Fruit fly (Drosophila melanogaster) whole organism, embryonic: ENCODE data around the gene CG32440.
A peak's percentile ranks its signal among the peaks of the same experiment; 100 is the strongest.

ENCODE experiments used
- BEAF-32 ChIP-seq: fragments of 200-800 bp; sonication (Bioruptor generic); optimal IDR thresholded peaks from 3 replicates; lab custom pipeline; 2017; ENCODE audit warnings: missing biosample characterization, missing genetic modification characterization, mild to moderate bottlenecking, moderate library complexity, missing genetic modification reagents
- CG10147 ChIP-seq: fragments of 200-800 bp; sonication (Bioruptor generic); optimal IDR thresholded peaks from 2 replicates; lab custom pipeline; 2019; ENCODE audit warnings: missing biosample characterization, mild to moderate bottlenecking, missing genetic modification characterization, moderate library complexity
- CG13287 ChIP-seq: fragments of 200-800 bp; sonication (Bioruptor generic); IDR thresholded peaks from 2 replicates; pipeline ENCODE4 v1.3.6; 2022; ENCODE audit warnings: missing biosample characterization, missing genetic modification characterization; ENCODE audit not compliant: partially characterized antibody
- CG13296 ChIP-seq: fragments of 200-800 bp; sonication (Bioruptor generic); optimal IDR thresholded peaks from 3 replicates; lab custom pipeline; 2018; ENCODE audit warnings: missing biosample characterization, mild to moderate bottlenecking, missing genetic modification characterization
- CG13424 ChIP-seq: fragments of 200-800 bp; sonication (Bioruptor generic); optimal IDR thresholded peaks from 2 replicates; lab custom pipeline; 2019; ENCODE audit warnings: missing biosample characterization, mild to moderate bottlenecking, missing genetic modification characterization, moderate library complexity
- CG1603 ChIP-seq: fragments of 200-800 bp; sonication (Bioruptor generic); optimal IDR thresholded peaks from 2 replicates; lab custom pipeline; 2019; ENCODE audit warnings: missing biosample characterization, mild to moderate bottlenecking, missing genetic modification characterization, moderate library complexity
- CG17912 ChIP-seq: fragments of 200-800 bp; sonication (Bioruptor generic); optimal IDR thresholded peaks from 2 replicates; lab custom pipeline; 2018; ENCODE audit warnings: missing biosample characterization, mild to moderate bottlenecking, missing genetic modification characterization
- CG31441 ChIP-seq: fragments of 200-800 bp; sonication (Bioruptor generic); IDR thresholded peaks from 2 replicates; pipeline ENCODE4 v1.3.6; 2022; ENCODE audit warnings: missing biosample characterization, missing genetic modification characterization
- CG3163 ChIP-seq: fragments of 200-800 bp; sonication (Bioruptor generic); optimal IDR thresholded peaks from 3 replicates; lab custom pipeline; 2016; ENCODE audit warnings: missing biosample characterization, missing genetic modification characterization
- CG32767 ChIP-seq: fragments of 200-800 bp; sonication (Bioruptor generic); IDR thresholded peaks from 2 replicates; pipeline ENCODE4 v1.3.6; 2022; ENCODE audit warnings: missing biosample characterization, missing genetic modification characterization
- CG4617 ChIP-seq: fragments of 200-800 bp; sonication (Bioruptor generic); optimal IDR thresholded peaks from 3 replicates; lab custom pipeline; 2016; ENCODE audit warnings: missing biosample characterization, missing genetic modification characterization, borderline replicate concordance
- CG4730 ChIP-seq: fragments of 200-800 bp; sonication (Bioruptor generic); IDR thresholded peaks from 2 replicates; pipeline ENCODE4 v1.3.6; 2022; ENCODE audit warnings: missing biosample characterization, missing genetic modification characterization
- CG6854 ChIP-seq: fragments of 200-800 bp; sonication (Bioruptor generic); optimal IDR thresholded peaks from 3 replicates; lab custom pipeline; 2017; ENCODE audit warnings: missing biosample characterization, mild to moderate bottlenecking, missing genetic modification characterization
- CG7556 ChIP-seq: fragments of 200-800 bp; sonication (Bioruptor generic); optimal IDR thresholded peaks from 2 replicates; lab custom pipeline; 2017; ENCODE audit warnings: missing biosample characterization, mild to moderate bottlenecking, missing genetic modification characterization
- CG8281 ChIP-seq: fragments of 200-800 bp; sonication (Bioruptor generic); optimal IDR thresholded peaks from 2 replicates; lab custom pipeline; 2018; ENCODE audit warnings: missing biosample characterization, mild to moderate bottlenecking, missing genetic modification characterization, moderate library complexity
- CG9437 ChIP-seq: fragments of 200-800 bp; sonication (Bioruptor generic); optimal IDR thresholded peaks from 2 replicates; lab custom pipeline; 2018; ENCODE audit warnings: missing biosample characterization, mild to moderate bottlenecking, missing genetic modification characterization
- CG9727 ChIP-seq: fragments of 200-800 bp; sonication (Bioruptor generic); optimal IDR thresholded peaks from 3 replicates; lab custom pipeline; 2017; ENCODE audit warnings: missing biosample characterization, mild to moderate bottlenecking, missing genetic modification characterization
- Dad ChIP-seq: fragments of 200-800 bp; sonication (Bioruptor generic); optimal IDR thresholded peaks from 3 replicates; lab custom pipeline; 2016; ENCODE audit warnings: missing biosample characterization, missing genetic modification characterization
- HHEX ChIP-seq: fragments of 200-800 bp; sonication (Bioruptor generic); optimal IDR thresholded peaks from 3 replicates; lab custom pipeline; 2017; ENCODE audit warnings: missing biosample characterization, mild to moderate bottlenecking, missing genetic modification characterization, missing genetic modification reagents
- HLH4C ChIP-seq: fragments of 200-800 bp; sonication (Bioruptor generic); IDR thresholded peaks from 3 replicates; pipeline ENCODE4 v1.3.6; 2022; ENCODE audit warnings: missing biosample characterization, missing genetic modification characterization; ENCODE audit not compliant: partially characterized antibody
- Hmx ChIP-seq: fragments of 200-800 bp; sonication (Bioruptor generic); optimal IDR thresholded peaks from 2 replicates; lab custom pipeline; 2016; ENCODE audit warnings: missing biosample characterization, missing genetic modification characterization
- Hsf ChIP-seq: fragments of 200-800 bp; sonication (Bioruptor generic); optimal IDR thresholded peaks from 3 replicates; lab custom pipeline; 2016; ENCODE audit warnings: missing biosample characterization, missing genetic modification characterization
- Lim3 ChIP-seq: fragments of 200-800 bp; sonication (Bioruptor generic); IDR thresholded peaks from 2 replicates; pipeline ENCODE4 v1.3.6; 2022; ENCODE audit warnings: missing biosample characterization, missing genetic modification characterization
- Scr ChIP-seq: fragments of 200-800 bp; sonication (Bioruptor generic); IDR thresholded peaks from 2 replicates; pipeline ENCODE4 v1.3.6; 2022; ENCODE audit warnings: missing biosample characterization, missing genetic modification characterization; ENCODE audit not compliant: partially characterized antibody
- Usf ChIP-seq: fragments of 200-800 bp; sonication (Bioruptor generic); optimal IDR thresholded peaks from 2 replicates; lab custom pipeline; 2017; ENCODE audit warnings: missing genotype, missing biosample characterization, missing genetic modification characterization
- Xrp1 ChIP-seq: fragments of 200-800 bp; sonication (Bioruptor generic); IDR thresholded peaks from 2 replicates; pipeline ENCODE4 v1.3.6; 2022; ENCODE audit warnings: missing biosample characterization, missing genetic modification characterization
- bab2 ChIP-seq: fragments of 200-800 bp; sonication (Bioruptor generic); optimal IDR thresholded peaks from 2 replicates; lab custom pipeline; 2016; ENCODE audit warnings: missing biosample characterization, missing genetic modification characterization
- bbx ChIP-seq: fragments of 200-800 bp; sonication (Bioruptor generic); IDR thresholded peaks from 2 replicates; pipeline ENCODE4 v1.3.6; 2022; ENCODE audit warnings: missing biosample characterization, missing genetic modification characterization; ENCODE audit not compliant: partially characterized antibody
- bsh ChIP-seq, 2 experiments: fragments of 200-800 bp; sonication (Bioruptor generic); optimal IDR thresholded peaks; 2 replicates each; lab custom pipeline; 2017 to 2018; ENCODE audit warnings: mild to moderate bottlenecking in 2 of 2, missing biosample characterization in 2 of 2, missing genetic modification characterization in 2 of 2, moderate library complexity in 1 of 2
- btn ChIP-seq: fragments of 200-800 bp; sonication (Bioruptor generic); optimal IDR thresholded peaks from 2 replicates; lab custom pipeline; 2016; ENCODE audit warnings: missing biosample characterization, missing genetic modification characterization
- chinmo ChIP-seq: fragments of 200-800 bp; sonication (Bioruptor generic); IDR thresholded peaks from 4 replicates; pipeline ENCODE4 v1.3.6; 2022; ENCODE audit warnings: missing biosample characterization, missing genetic modification characterization; ENCODE audit not compliant: partially characterized antibody
- dan ChIP-seq: fragments of 200-800 bp; sonication (Bioruptor generic); IDR thresholded peaks from 2 replicates; pipeline ENCODE4 v1.3.6; 2022; ENCODE audit warnings: missing biosample characterization, missing genetic modification characterization
- disco-r ChIP-seq: fragments of 200-800 bp; sonication (Bioruptor generic); optimal IDR thresholded peaks from 2 replicates; lab custom pipeline; 2016; ENCODE audit warnings: missing biosample characterization, missing genetic modification characterization
- dmrt99B ChIP-seq: fragments of 200-800 bp; sonication (Bioruptor generic); optimal IDR thresholded peaks from 2 replicates; lab custom pipeline; 2018; ENCODE audit warnings: missing biosample characterization, mild to moderate bottlenecking, missing genetic modification characterization, moderate library complexity
- eyg ChIP-seq: fragments of 200-800 bp; sonication (Bioruptor generic); optimal IDR thresholded peaks from 3 replicates; lab custom pipeline; 2016; ENCODE audit warnings: missing biosample characterization, missing genetic modification characterization
- gem ChIP-seq: fragments of 200-800 bp; sonication (Bioruptor generic); optimal IDR thresholded peaks from 2 replicates; lab custom pipeline; 2019; ENCODE audit warnings: missing biosample characterization, mild to moderate bottlenecking, missing genetic modification characterization, moderate library complexity
- her ChIP-seq: fragments of 200-800 bp; sonication (Bioruptor generic); optimal IDR thresholded peaks from 2 replicates; lab custom pipeline; 2016; ENCODE audit warnings: missing biosample characterization, missing genetic modification characterization
- pita ChIP-seq: fragments of 200-800 bp; sonication (Bioruptor generic); optimal IDR thresholded peaks from 2 replicates; lab custom pipeline; 2017; ENCODE audit warnings: missing biosample characterization, mild to moderate bottlenecking, missing genetic modification characterization
- pnt ChIP-seq: fragments of 200-800 bp; sonication (Bioruptor generic); optimal IDR thresholded peaks from 3 replicates; lab custom pipeline; 2016; ENCODE audit warnings: missing biosample characterization, missing genetic modification characterization
- pzg ChIP-seq: fragments of 200-800 bp; sonication (Bioruptor generic); optimal IDR thresholded peaks from 3 replicates; lab custom pipeline; 2018; ENCODE audit warnings: missing biosample characterization, mild to moderate bottlenecking, missing genetic modification characterization, moderate library complexity
- rib ChIP-seq: fragments of 200-800 bp; sonication (Bioruptor generic); IDR thresholded peaks from 2 replicates; pipeline ENCODE4 v1.3.6; 2022; ENCODE audit warnings: missing biosample characterization, missing genetic modification characterization
- scrt ChIP-seq: fragments of 200-800 bp; sonication (Bioruptor generic); optimal IDR thresholded peaks from 2 replicates; lab custom pipeline; 2018; ENCODE audit warnings: missing biosample characterization, mild to moderate bottlenecking, missing genetic modification characterization, moderate library complexity
- sna ChIP-seq: fragments of 200-800 bp; sonication (Bioruptor generic); IDR thresholded peaks from 2 replicates; pipeline ENCODE4 v1.3.6; 2022; ENCODE audit warnings: missing biosample characterization, missing genetic modification characterization; ENCODE audit not compliant: partially characterized antibody
- zf30C ChIP-seq: fragments of 200-800 bp; sonication (Bioruptor generic); optimal IDR thresholded peaks from 3 replicates; lab custom pipeline; 2018; ENCODE audit warnings: missing biosample characterization, mild to moderate bottlenecking, missing genetic modification characterization

The CG32440 gene

dm6 chr3L:21334999-21335631 lies 24.9 kb upstream of the CG32440 start, which contains the start of gene Tsr1 (continued):
- TF ChIP-seq Usf (GFP tag; lab: Kevin White, UChicago) (no peak), CG9437 (GFP tag; lab: Kevin White, UChicago) (no peak), BEAF-32 (GFP tag; lab: Kevin White, UChicago) (peak; percentile 82), her (GFP tag; lab: Kevin White, UChicago) (peak; percentile 39), gem (tag; lab: Kevin White, UChicago) (no peak), pita (GFP tag; lab: Kevin White, UChicago) (no peak), Hmx (GFP tag; lab: Kevin White, UChicago) (no peak), Lim3 (GFP tag; lab: Robert Waterston, UW) (no peak), bsh (GFP tag; optimal IDR thresholded peaks at IDR 0.05; lab: Kevin White, UChicago) (no peak), sna (GFP tag; lab: Robert Waterston, UW) (peak; percentile 85), HLH4C (GFP tag; lab: Robert Waterston, UW) (peak; percentile 80), Scr (peak; percentile 89), CG32767 (GFP tag; lab: Robert Waterston, UW) (no peak)
- TF ChIP-seq, all 482 proteins: peak for 55

dm6 chr3L:21342592-21342991 lies 17.4 kb upstream of the CG32440 start:
- no peak for TF ChIP-seq CG13296 (GFP tag; lab: Kevin White, UChicago)
- TF ChIP-seq CG13424 (tag; lab: Kevin White, UChicago) = no peak
- TF ChIP-seq, all 482 proteins: peak for 0

dm6 chr3L:21343254-21344083 lies 16.5 kb upstream of the CG32440 start, which contains the start of the genes Tbc1d8-9 and CG32436:
Gene Tbc1d8-9 (minus strand): TSS chr3L:21343716.
Gene CG32436 (plus strand): TSS chr3L:21344033.
- TF ChIP-seq CG7556 (GFP tag; lab: Kevin White, UChicago) = no peak
- TF ChIP-seq CG17912 (GFP tag; lab: Kevin White, UChicago) = no peak
- TF ChIP-seq btn (GFP tag; lab: Kevin White, UChicago) = no peak
- no peak for TF ChIP-seq CG31441
- no peak for TF ChIP-seq Hsf (GFP tag; lab: Kevin White, UChicago)
- TF ChIP-seq bab2 (GFP tag; lab: Kevin White, UChicago) = no peak
- TF ChIP-seq pnt (GFP tag; lab: Kevin White, UChicago) = no peak
- TF ChIP-seq zf30C (GFP tag; lab: Kevin White, UChicago) = no peak
- no peak for TF ChIP-seq CG6854
- TF ChIP-seq eyg (GFP tag; lab: Kevin White, UChicago) = no peak
- TF ChIP-seq disco-r = no peak
- TF ChIP-seq HHEX (GFP tag; lab: Kevin White, UChicago) = no peak
- peak; percentile 87 for TF ChIP-seq CG4617 (GFP tag; lab: Kevin White, UChicago)
- no peak for TF ChIP-seq CG8281 (tag; lab: Kevin White, UChicago)
- TF ChIP-seq dan (GFP tag; lab: Robert Waterston, UW) = no peak
- TF ChIP-seq Dad = no peak
- no peak for TF ChIP-seq dmrt99B (tag; lab: Kevin White, UChicago)
- TF ChIP-seq CG1603 = peak; percentile 60
- no peak for TF ChIP-seq Xrp1
- 0 out of 4 replicates have a peak, but pooled peaks have one; percentile 75 for TF ChIP-seq chinmo (GFP tag; lab: Robert Waterston, UW)
- no peak for TF ChIP-seq CG9727 (GFP tag; lab: Kevin White, UChicago)
- TF ChIP-seq CG10147 = no peak
- TF ChIP-seq scrt (GFP tag; lab: Kevin White, UChicago) = no peak
- peak; percentile 46; the same call in 1 of the 2 replicates for TF ChIP-seq bbx (GFP tag; lab: Robert Waterston, UW)
- no peak for TF ChIP-seq CG4730 (GFP tag; lab: Robert Waterston, UW)
- peak; percentile 36; the same call in 1 of the 2 replicates for TF ChIP-seq CG13287 (GFP tag; lab: Robert Waterston, UW)
- TF ChIP-seq pzg (GFP tag; lab: Kevin White, UChicago) = peak; percentile 79
- no peak for TF ChIP-seq rib (GFP tag; lab: Robert Waterston, UW)
- no peak for TF ChIP-seq CG3163 (GFP tag; lab: Kevin White, UChicago)
